Fruit fly (Drosophila melanogaster): Measurements from ENCODE around the gene OtopLc.

The OtopLc gene

dm6 chrX:5677400-5678177, 14.9 kb upstream of the OtopLc start:
- TF ChIP-seq fd96Ca (GFP tag; IDR thresholded peaks at IDR 0.05) (no peak), CG17806 (tag; optimal IDR thresholded peaks at IDR 0.05) (no peak), CG10348 (GFP tag; IDR thresholded peaks at IDR 0.05) (no peak), Ets98B (GFP tag; IDR thresholded peaks at IDR 0.05) (no peak), CG15710 (tag; optimal IDR thresholded peaks at IDR 0.05) (no peak), CG32121 (GFP tag; IDR thresholded peaks at IDR 0.05) (no peak), CG9948 (tag; optimal IDR thresholded peaks at IDR 0.05) (no peak), rn (GFP tag; IDR thresholded peaks at IDR 0.05) (no peak), CG8301 (tag; optimal IDR thresholded peaks at IDR 0.05) (no peak), CG4496 (GFP tag; IDR thresholded peaks at IDR 0.05) (0 out of 3 replicates have a peak, but pooled peaks have one; percentile 28), D1 (tag; optimal IDR thresholded peaks at IDR 0.05) (no peak), CG14655 (GFP tag; optimal IDR thresholded peaks at IDR 0.05) (no peak), CG13204 (GFP tag; optimal IDR thresholded peaks at IDR 0.05) (peak; percentile 16), CG34367 (tag; optimal IDR thresholded peaks at IDR 0.05) (no peak), gl (tag; optimal IDR thresholded peaks at IDR 0.05) (peak; percentile 48), CG8159 (tag; optimal IDR thresholded peaks at IDR 0.05) (no peak), EcR (GFP tag; optimal IDR thresholded peaks at IDR 0.05) (no peak), Pif1A (GFP tag; optimal IDR thresholded peaks at IDR 0.05) (peak; percentile 36), Snoo (tag; optimal IDR thresholded peaks at IDR 0.05) (peak; percentile 16), Pif1B (GFP tag; optimal IDR thresholded peaks at IDR 0.05) (peak; percentile 40), CG12605 (GFP tag; IDR thresholded peaks at IDR 0.05) (no peak)

dm6 chrX:5676855-5677254, 14.2 kb upstream of the OtopLc start:
- TF ChIP-seq Pif1A (GFP tag; optimal IDR thresholded peaks at IDR 0.05) (no peak), Snoo (tag; optimal IDR thresholded peaks at IDR 0.05) (no peak), CG34367 (tag; optimal IDR thresholded peaks at IDR 0.05) (no peak), CG9948 (tag; optimal IDR thresholded peaks at IDR 0.05) (no peak), CG13204 (GFP tag; optimal IDR thresholded peaks at IDR 0.05) (no peak), CG14655 (GFP tag; optimal IDR thresholded peaks at IDR 0.05) (no peak), CG10348 (GFP tag; IDR thresholded peaks at IDR 0.05) (no peak), CG17806 (tag; optimal IDR thresholded peaks at IDR 0.05) (no peak), gl (tag; optimal IDR thresholded peaks at IDR 0.05) (no peak), fd96Ca (GFP tag; IDR thresholded peaks at IDR 0.05) (no peak), CG12605 (GFP tag; IDR thresholded peaks at IDR 0.05) (no peak), Ets98B (GFP tag; IDR thresholded peaks at IDR 0.05) (no peak), rn (GFP tag; IDR thresholded peaks at IDR 0.05) (no peak), D1 (tag; optimal IDR thresholded peaks at IDR 0.05) (no peak), Pif1B (GFP tag; optimal IDR thresholded peaks at IDR 0.05) (no peak), EcR (GFP tag; optimal IDR thresholded peaks at IDR 0.05) (no peak)

- TF ChIP-seq CG8301 (tag; optimal IDR thresholded peaks at IDR 0.05): peak; percentile 8
- no peak for TF ChIP-seq CG14655 (GFP tag; optimal IDR thresholded peaks at IDR 0.05)
- TF ChIP-seq CG32121 (GFP tag; IDR thresholded peaks at IDR 0.05): no peak
- TF ChIP-seq CG12605 (GFP tag; IDR thresholded peaks at IDR 0.05): no peak
- TF ChIP-seq Pif1A (GFP tag; optimal IDR thresholded peaks at IDR 0.05): no peak
- TF ChIP-seq CG34367 (tag; optimal IDR thresholded peaks at IDR 0.05): peak; percentile 7
- TF ChIP-seq fd96Ca (GFP tag; IDR thresholded peaks at IDR 0.05): no peak
- TF ChIP-seq CG17806 (tag; optimal IDR thresholded peaks at IDR 0.05): no peak
- no peak for TF ChIP-seq rn (GFP tag; IDR thresholded peaks at IDR 0.05)
- no peak for TF ChIP-seq CG15710 (tag; optimal IDR thresholded peaks at IDR 0.05)
- no peak for TF ChIP-seq Ets98B (GFP tag; IDR thresholded peaks at IDR 0.05)
- TF ChIP-seq D1 (tag; optimal IDR thresholded peaks at IDR 0.05): no peak
- peak; percentile 31 for TF ChIP-seq Snoo (tag; optimal IDR thresholded peaks at IDR 0.05)
- TF ChIP-seq gl (tag; optimal IDR thresholded peaks at IDR 0.05): peak; percentile 31
- no peak for TF ChIP-seq Pif1B (GFP tag; optimal IDR thresholded peaks at IDR 0.05)
- no peak for TF ChIP-seq CG9948 (tag; optimal IDR thresholded peaks at IDR 0.05)
- TF ChIP-seq CG4496 (GFP tag; IDR thresholded peaks at IDR 0.05): peak; percentile 51; the same call in 2 of the 3 replicates
- TF ChIP-seq CG10348 (GFP tag; IDR thresholded peaks at IDR 0.05): no peak
- peak; percentile 24 for TF ChIP-seq CG8159 (tag; optimal IDR thresholded peaks at IDR 0.05)
Measured at dm6 chrX:5672243-5673051, 9.8 kb upstream of the OtopLc start, which contains the start of gene RpL35. RpL35 (plus strand) TSS chrX:5672401.

- TF ChIP-seq CG4496 (GFP tag; IDR thresholded peaks at IDR 0.05): peak; percentile 61; the same call in 2 of the 3 replicates
- no peak for TF ChIP-seq rn (GFP tag; IDR thresholded peaks at IDR 0.05)
- TF ChIP-seq gl (tag; optimal IDR thresholded peaks at IDR 0.05): peak; percentile 53
- no peak for TF ChIP-seq EcR (GFP tag; optimal IDR thresholded peaks at IDR 0.05)
- TF ChIP-seq fd96Ca (GFP tag; IDR thresholded peaks at IDR 0.05): peak; percentile 18; the same call in 1 of the 3 replicates
- no peak for TF ChIP-seq Ets98B (GFP tag; IDR thresholded peaks at IDR 0.05)
- TF ChIP-seq CG32121 (GFP tag; IDR thresholded peaks at IDR 0.05): no peak
- TF ChIP-seq CG8301 (tag; optimal IDR thresholded peaks at IDR 0.05): no peak
Measured at dm6 chrX:5671537-5672029, 8.9 kb upstream of the OtopLc start, which contains the start of gene Rab18. Rab18 (minus strand) TSS chrX:5671812.

- TF ChIP-seq CG4496 (GFP tag; IDR thresholded peaks at IDR 0.05) (0 out of 3 replicates have a peak, but pooled peaks have one; percentile 23), CG12605 (GFP tag; IDR thresholded peaks at IDR 0.05) (no peak), EcR (GFP tag; optimal IDR thresholded peaks at IDR 0.05) (peak; percentile 25)
Measured at dm6 chrX:5665902-5666301, 3.2 kb upstream of the OtopLc start, which contains the start of the genes Sirt4 and CG4119. Sirt4 (minus strand) TSS chrX:5665940. CG4119 (plus strand) TSS chrX:5666052.
